Worm (Caenorhabditis elegans): ENCODE measurements around the gene F08F3.4.

ce11 chrV:5364863-5365262 lies 45.9 kb upstream of the F08F3.4 start, which contains the start of gene T09D3.8:
- TF ChIP-seq tra-4 (tag; optimal IDR thresholded peaks at IDR 0.05), result no peak
- TF ChIP-seq ama-1 (optimal IDR thresholded peaks at IDR 0.05), result no peak
- TF ChIP-seq hmg-4 (GFP tag; optimal IDR thresholded peaks at IDR 0.05), result no peak
- TF ChIP-seq ceh-13 (GFP tag; optimal IDR thresholded peaks at IDR 0.05), result no peak
- no peak for TF ChIP-seq scrt-1 (GFP tag; IDR thresholded peaks at IDR 0.05)
- TF ChIP-seq B0310.2 (tag; optimal IDR thresholded peaks at IDR 0.05), result no peak
- TF ChIP-seq tbx-37 (GFP tag; conservative IDR thresholded peaks at IDR 0.05), result no peak
- TF ChIP-seq aly-1 (tag; optimal IDR thresholded peaks at IDR 0.05), result no peak
- no peak for TF ChIP-seq F13C5.2 (tag; optimal IDR thresholded peaks at IDR 0.05)
- TF ChIP-seq flt-1 (GFP tag; IDR thresholded peaks at IDR 0.05), result no peak
- TF ChIP-seq tbx-11 (GFP tag; IDR thresholded peaks at IDR 0.05), result no peak

All from whole organism, early embryonic.